Fruit fly (Drosophila melanogaster) whole organism, pupa: Measurements from ENCODE around the gene Pgd.

Source experiments
- CG10348 ChIP-seq: fragments of 200-800 bp; sonication (Bioruptor generic); IDR thresholded peaks from 2 replicates; pipeline ENCODE4 v1.3.6; 2022; ENCODE audit warnings: missing biosample characterization, missing genetic modification characterization
- CG12605 ChIP-seq: fragments of 200-800 bp; sonication (Bioruptor generic); IDR thresholded peaks from 2 replicates; pipeline ENCODE4 v1.3.6; 2022; ENCODE audit warnings: missing biosample characterization, missing genetic modification characterization
- CG13204 ChIP-seq: fragments of 200-800 bp; sonication (Bioruptor generic); optimal IDR thresholded peaks from 2 replicates; lab custom pipeline; 2018; ENCODE audit warnings: missing biosample characterization, mild to moderate bottlenecking, missing genetic modification characterization, moderate library complexity
- CG14655 ChIP-seq: fragments of 200-800 bp; sonication (Bioruptor generic); optimal IDR thresholded peaks from 3 replicates; lab custom pipeline; 2017; ENCODE audit warnings: mild to moderate bottlenecking, missing biosample characterization, missing genetic modification reagents, missing genetic modification characterization
- CG15710 ChIP-seq: fragments of 200-800 bp; sonication (Bioruptor generic); optimal IDR thresholded peaks from 2 replicates; lab custom pipeline; 2018; ENCODE audit warnings: missing biosample characterization, mild to moderate bottlenecking, missing genetic modification characterization, moderate library complexity
- CG17806 ChIP-seq: fragments of 200-800 bp; sonication (Bioruptor generic); optimal IDR thresholded peaks from 2 replicates; lab custom pipeline; 2018; ENCODE audit warnings: missing biosample characterization, mild to moderate bottlenecking, missing genetic modification characterization, moderate library complexity
- CG32121 ChIP-seq: fragments of 200-800 bp; sonication (Bioruptor generic); IDR thresholded peaks from 2 replicates; pipeline ENCODE4 v1.3.6; 2022; ENCODE audit warnings: missing biosample characterization, missing genetic modification characterization
- CG34367 ChIP-seq: fragments of 200-800 bp; sonication (Bioruptor generic); optimal IDR thresholded peaks from 2 replicates; lab custom pipeline; 2018; ENCODE audit warnings: missing biosample characterization, mild to moderate bottlenecking, missing genetic modification characterization
- CG4496 ChIP-seq: fragments of 200-800 bp; sonication (Bioruptor generic); IDR thresholded peaks from 3 replicates; pipeline ENCODE4 v1.3.6; 2022; ENCODE audit warnings: missing biosample characterization, missing genetic modification characterization
- CG8159 ChIP-seq: fragments of 200-800 bp; sonication (Bioruptor generic); optimal IDR thresholded peaks from 3 replicates; lab custom pipeline; 2018; ENCODE audit warnings: missing biosample characterization, mild to moderate bottlenecking, missing genetic modification characterization, moderate library complexity
- CG8301 ChIP-seq: fragments of 200-800 bp; sonication (Bioruptor generic); optimal IDR thresholded peaks from 2 replicates; lab custom pipeline; 2018; ENCODE audit warnings: missing biosample characterization, mild to moderate bottlenecking, missing genetic modification characterization
- CG9948 ChIP-seq: fragments of 200-800 bp; sonication (Bioruptor generic); optimal IDR thresholded peaks from 2 replicates; lab custom pipeline; 2018; ENCODE audit warnings: missing biosample characterization, mild to moderate bottlenecking, missing genetic modification characterization, moderate library complexity
- D1 ChIP-seq: fragments of 200-800 bp; sonication (Bioruptor generic); optimal IDR thresholded peaks from 2 replicates; lab custom pipeline; 2018; ENCODE audit warnings: missing biosample characterization, mild to moderate bottlenecking, missing genetic modification characterization, moderate library complexity
- EcR ChIP-seq: fragments of 200-800 bp; sonication (Bioruptor generic); optimal IDR thresholded peaks from 3 replicates; lab custom pipeline; 2019; ENCODE audit warnings: missing biosample characterization, missing genetic modification characterization, mild to moderate bottlenecking, moderate library complexity, missing genetic modification reagents
- Ets98B ChIP-seq: fragments of 200-800 bp; sonication (Bioruptor generic); IDR thresholded peaks from 2 replicates; pipeline ENCODE4 v1.3.6; 2022; ENCODE audit warnings: missing biosample characterization, missing genetic modification characterization
- Pif1A ChIP-seq: fragments of 200-800 bp; sonication (Bioruptor generic); optimal IDR thresholded peaks from 3 replicates; lab custom pipeline; 2016; ENCODE audit warnings: missing biosample characterization, missing genetic modification characterization
- Pif1B ChIP-seq: fragments of 200-800 bp; sonication (Bioruptor generic); optimal IDR thresholded peaks from 3 replicates; lab custom pipeline; 2016; ENCODE audit warnings: missing biosample characterization, missing genetic modification characterization
- Snoo ChIP-seq: fragments of 200-800 bp; sonication (Bioruptor generic); optimal IDR thresholded peaks from 3 replicates; lab custom pipeline; 2017; ENCODE audit warnings: missing biosample characterization, mild to moderate bottlenecking, missing genetic modification characterization, inconsistent platforms
- fd96Ca ChIP-seq: fragments of 200-800 bp; sonication (Bioruptor generic); IDR thresholded peaks from 3 replicates; pipeline ENCODE4 v1.3.6; 2022; ENCODE audit warnings: missing biosample characterization, missing genetic modification characterization
- gl ChIP-seq: fragments of 200-800 bp; sonication (Bioruptor generic); optimal IDR thresholded peaks from 2 replicates; lab custom pipeline; 2018; ENCODE audit warnings: missing biosample characterization, mild to moderate bottlenecking, missing genetic modification characterization
- rn ChIP-seq: fragments of 200-800 bp; sonication (Bioruptor generic); IDR thresholded peaks from 2 replicates; pipeline ENCODE4 v1.3.6; 2022; ENCODE audit warnings: missing biosample characterization, missing genetic modification characterization

Gene Pgd

DNA sequence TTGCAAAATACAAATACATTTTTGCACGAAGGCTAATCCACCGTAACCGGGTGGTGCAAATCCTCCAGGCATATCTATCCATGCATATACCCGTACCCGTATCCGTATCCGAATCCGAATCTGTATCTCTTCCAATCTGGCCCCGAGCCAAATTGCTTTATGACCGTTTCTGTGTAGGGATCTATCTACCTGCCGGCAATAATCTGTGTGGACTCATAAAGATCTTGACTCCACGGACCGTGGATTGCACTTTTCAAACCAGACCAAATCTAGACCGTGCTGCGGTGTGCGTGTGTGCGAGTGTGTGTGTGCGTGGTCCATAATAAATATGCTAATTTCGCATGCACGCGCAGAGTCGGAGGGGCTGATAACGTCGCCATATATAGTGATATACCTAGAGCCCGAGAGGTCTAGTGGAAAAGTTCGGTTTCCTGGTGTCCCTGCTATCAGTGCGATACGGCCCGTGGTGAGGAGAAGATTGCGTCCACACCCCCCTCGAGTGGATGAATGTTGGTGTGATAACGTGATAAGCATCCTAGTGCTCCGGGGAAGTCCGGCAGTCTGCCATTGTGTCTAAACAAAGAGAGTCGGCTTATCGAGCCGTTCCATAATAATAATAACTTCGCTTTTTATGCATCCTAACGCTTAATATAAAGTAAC is 2.5 kb upstream of the Pgd start:
- TF ChIP-seq rn (no peak), fd96Ca (GFP tag; lab: Robert Waterston, UW) (no peak), Pif1B (GFP tag; lab: Kevin White, UChicago) (no peak), CG17806 (tag; lab: Kevin White, UChicago) (no peak), CG4496 (GFP tag; lab: Robert Waterston, UW) (no peak), Snoo (no peak), CG13204 (GFP tag; lab: Kevin White, UChicago) (no peak), gl (tag; lab: Kevin White, UChicago) (no peak), CG10348 (GFP tag; lab: Robert Waterston, UW) (no peak), CG14655 (GFP tag; lab: Kevin White, UChicago) (no peak), CG32121 (GFP tag; lab: Robert Waterston, UW) (no peak), CG9948 (no peak), CG8301 (tag; lab: Kevin White, UChicago) (no peak), Ets98B (no peak), CG8159 (no peak), EcR (no peak), D1 (tag; lab: Kevin White, UChicago) (no peak), CG15710 (tag; lab: Kevin White, UChicago) (no peak), CG34367 (tag; lab: Kevin White, UChicago) (no peak)
- TF ChIP-seq, all 21 proteins: peak for 0

DNA sequence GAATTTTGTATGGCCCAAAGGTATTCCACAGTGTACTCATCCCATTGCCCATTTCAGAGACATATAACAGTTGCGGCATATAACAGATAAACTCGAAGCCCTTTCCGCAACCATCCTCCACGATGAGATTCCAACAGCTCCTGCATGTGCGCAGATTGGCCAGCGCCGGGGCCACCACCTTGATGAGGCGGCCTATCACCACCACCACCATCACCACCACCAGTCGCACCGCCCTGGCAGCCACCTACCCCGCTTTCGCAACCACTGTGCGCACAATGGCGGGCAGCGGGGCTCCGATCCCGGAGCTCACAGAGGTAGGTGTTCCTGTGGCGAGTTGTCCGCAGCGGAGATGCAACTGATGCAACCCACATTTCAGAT is 2.0 kb upstream of the Pgd start:
- TF ChIP-seq Pif1A (GFP tag; lab: Kevin White, UChicago) (no peak), CG34367 (tag; lab: Kevin White, UChicago) (no peak), CG13204 (GFP tag; lab: Kevin White, UChicago) (no peak), Snoo (no peak), CG10348 (GFP tag; lab: Robert Waterston, UW) (no peak), CG17806 (tag; lab: Kevin White, UChicago) (no peak)
- TF ChIP-seq, all 21 proteins: peak for 0

DNA sequence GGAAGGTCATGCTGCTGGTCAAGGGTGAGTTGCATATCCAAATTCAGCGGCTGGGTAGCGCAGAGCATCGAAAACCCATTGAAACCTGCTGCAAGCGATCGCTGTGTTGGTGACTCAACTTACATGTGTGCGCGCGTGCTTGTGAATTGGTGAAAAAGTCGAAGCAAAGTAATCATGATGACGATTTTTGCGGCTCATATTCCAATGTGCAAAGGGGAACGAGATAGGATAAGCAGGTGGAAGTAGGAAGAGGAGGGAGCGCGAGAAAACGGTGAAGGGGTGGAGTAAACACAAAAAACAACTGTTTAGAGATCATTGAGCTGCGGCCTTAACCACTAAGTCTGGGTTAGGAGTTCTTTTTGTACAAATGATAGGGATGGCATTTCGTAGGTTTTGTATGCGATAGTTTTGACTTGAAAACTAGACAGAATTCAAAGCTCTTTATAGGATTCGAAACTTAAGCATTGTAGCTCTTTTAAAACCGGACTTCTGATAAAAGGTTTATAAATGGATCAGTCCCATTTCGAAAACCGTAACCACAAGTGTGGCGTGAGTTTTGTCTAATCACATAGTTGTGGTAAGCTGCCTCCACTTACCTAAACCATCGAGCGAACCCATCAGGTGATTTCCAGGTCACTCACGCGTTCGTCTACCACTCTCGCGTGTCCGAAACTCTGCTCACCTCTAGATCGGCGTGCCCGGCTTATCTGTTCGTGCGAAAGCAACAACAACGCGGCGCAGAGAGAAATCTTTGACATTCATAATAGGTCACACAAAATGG is 944 bp downstream of the Pgd start:
- TF ChIP-seq Ets98B (no peak; the same call in 1 of the 2 replicates), EcR (peak; percentile 8), Snoo (peak; percentile 25), CG14655 (GFP tag; lab: Kevin White, UChicago) (peak; percentile 60), CG34367 (tag; lab: Kevin White, UChicago) (peak; percentile 39), CG8301 (tag; lab: Kevin White, UChicago) (peak; percentile 31), CG12605 (GFP tag; lab: Robert Waterston, UW) (no peak), CG32121 (GFP tag; lab: Robert Waterston, UW) (peak; percentile 52), CG4496 (GFP tag; lab: Robert Waterston, UW) (peak; percentile 23; the same call in 1 of the 3 replicates), gl (tag; lab: Kevin White, UChicago) (no peak), rn (no peak), CG9948 (peak; percentile 41), CG15710 (tag; lab: Kevin White, UChicago) (peak; percentile 52), Pif1A (GFP tag; lab: Kevin White, UChicago) (peak; percentile 54), CG10348 (GFP tag; lab: Robert Waterston, UW) (no peak), CG8159 (peak; percentile 52), fd96Ca (GFP tag; lab: Robert Waterston, UW) (peak; percentile 71; the same call in 2 of the 3 replicates), CG17806 (tag; lab: Kevin White, UChicago) (peak; percentile 46)

DNA sequence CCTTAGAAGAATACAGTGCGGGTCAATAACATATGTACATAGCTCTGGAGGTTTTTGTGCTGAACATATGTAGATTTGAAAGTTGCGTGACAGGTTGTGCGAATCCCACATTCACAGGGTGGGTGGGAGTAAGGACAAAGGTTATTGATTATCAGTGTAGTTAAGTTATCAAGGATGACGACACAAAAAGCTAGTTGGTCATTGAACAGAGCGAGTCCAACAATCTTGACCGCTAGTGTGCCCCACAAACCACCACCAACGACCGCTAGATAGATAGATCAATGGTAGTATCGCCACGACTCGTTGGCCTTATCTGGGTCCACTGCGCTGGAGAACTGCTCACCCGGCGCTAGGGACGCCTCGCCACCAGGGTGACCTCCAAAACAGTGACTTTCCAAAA is 1.6 kb downstream of the Pgd start:
- TF ChIP-seq CG12605 (GFP tag; lab: Robert Waterston, UW): peak; percentile 34; the same call in 1 of the 2 replicates
- TF ChIP-seq CG8159: no peak
- TF ChIP-seq fd96Ca (GFP tag; lab: Robert Waterston, UW): peak; percentile 42; the same call in 1 of the 3 replicates
- TF ChIP-seq CG8301 (tag; lab: Kevin White, UChicago): peak; percentile 31
- TF ChIP-seq EcR: peak; percentile 17
- peak; percentile 47; the same call in 2 of the 3 replicates for TF ChIP-seq CG4496 (GFP tag; lab: Robert Waterston, UW)
- no peak for TF ChIP-seq CG13204 (GFP tag; lab: Kevin White, UChicago)

DNA sequence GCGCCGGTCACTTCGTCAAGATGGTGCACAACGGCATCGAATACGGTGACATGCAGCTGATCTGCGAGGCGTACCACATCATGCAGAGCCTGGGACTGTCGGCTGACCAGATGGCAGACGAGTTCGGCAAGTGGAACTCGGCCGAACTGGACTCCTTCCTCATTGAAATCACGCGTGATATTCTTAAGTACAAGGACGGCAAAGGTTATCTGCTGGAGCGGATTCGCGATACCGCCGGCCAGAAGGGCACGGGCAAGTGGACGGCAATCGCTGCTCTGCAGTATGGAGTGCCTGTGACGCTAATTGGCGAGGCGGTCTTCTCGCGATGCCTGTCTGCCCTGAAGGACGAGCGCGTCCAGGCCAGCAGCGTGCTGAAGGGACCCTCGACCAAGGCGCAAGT is 2.5 kb downstream of the Pgd start:
- TF ChIP-seq CG12605 (GFP tag; lab: Robert Waterston, UW): no peak
- no peak for TF ChIP-seq CG10348 (GFP tag; lab: Robert Waterston, UW)
- no peak for TF ChIP-seq CG9948
- TF ChIP-seq CG34367 (tag; lab: Kevin White, UChicago): no peak
- TF ChIP-seq gl (tag; lab: Kevin White, UChicago): no peak
- TF ChIP-seq EcR: no peak
- TF ChIP-seq CG14655 (GFP tag; lab: Kevin White, UChicago): no peak
- TF ChIP-seq Pif1B (GFP tag; lab: Kevin White, UChicago): no peak
- TF ChIP-seq CG8301 (tag; lab: Kevin White, UChicago): no peak
- no peak for TF ChIP-seq fd96Ca (GFP tag; lab: Robert Waterston, UW)
- no peak for TF ChIP-seq CG32121 (GFP tag; lab: Robert Waterston, UW)
- no peak for TF ChIP-seq Pif1A (GFP tag; lab: Kevin White, UChicago)
- TF ChIP-seq CG4496 (GFP tag; lab: Robert Waterston, UW): no peak
- no peak for TF ChIP-seq CG8159
